Fruit fly (Drosophila melanogaster) whole organism: ENCODE results near the gene CG1750.

ENCODE experiments used
- CG8478 ChIP-seq: fragments of >200 bp; optimal IDR thresholded peaks from 2 replicates; lab custom pipeline; 2018; ENCODE audit warnings: inconsistent platforms
- Dll ChIP-seq: fragments of >200 bp; optimal IDR thresholded peaks from 2 replicates; lab custom pipeline; 2017
- EcR ChIP-seq, 2 experiments: fragments of >200 bp; optimal IDR thresholded peaks; 2 replicates each; lab custom pipeline; 2017; ENCODE audit warnings: missing biosample characterization in 2 of 2, missing genetic modification characterization in 2 of 2, missing genetic modification reagents in 2 of 2
- pan ChIP-seq: fragments of >200 bp; optimal IDR thresholded peaks from 2 replicates; lab custom pipeline; 2017
- psq ChIP-seq: fragments of >200 bp; optimal IDR thresholded peaks from 2 replicates; lab custom pipeline; 2017
- usp ChIP-seq: fragments of >200 bp; optimal IDR thresholded peaks from 2 replicates; lab custom pipeline; 2017; ENCODE audit warnings: missing biosample characterization, missing genetic modification characterization, mixed read lengths

Gene CG1750

dm6 chr3R:31218997-31219992 lies 35.4 kb downstream of the CG1750 start, which contains the start of gene ATPsynC:
ATPsynC (minus strand) TSS chr3R:31219630.
- TF ChIP-seq pan (lab: Kevin White, UChicago) (no peak), usp (no peak), CG8478 (lab: Kevin White, UChicago) (no peak), Dll (lab: Kevin White, UChicago) (no peak), EcR (GFP tag; optimal IDR thresholded peaks at IDR 0.05; lab: Kevin White, UChicago) (no peak), psq (lab: Kevin White, UChicago) (no peak)

- TF ChIP-seq Dll (lab: Kevin White, UChicago), result no peak
- TF ChIP-seq EcR (GFP tag; optimal IDR thresholded peaks at IDR 0.05; lab: Kevin White, UChicago), result peak in 1 of 2 experiments; percentile 86
Measured at dm6 chr3R:31218214-31218876, 36.4 kb downstream of the CG1750 start.

dm6 chr3R:31215830-31216229 lies 38.9 kb downstream of the CG1750 start, which contains the start of gene CG15561:
CG15561 (minus strand) TSS chr3R:31215942.
- TF ChIP-seq Dll (lab: Kevin White, UChicago), result no peak
- TF ChIP-seq EcR (GFP tag; optimal IDR thresholded peaks at IDR 0.05; lab: Kevin White, UChicago), result no peak
- no peak for TF ChIP-seq usp
- TF ChIP-seq pan (lab: Kevin White, UChicago), result no peak
- TF ChIP-seq CG8478 (lab: Kevin White, UChicago), result no peak
- no peak for TF ChIP-seq psq (lab: Kevin White, UChicago)

dm6 chr3R:31213227-31213626 lies 41.5 kb downstream of the CG1750 start, which contains the start of the genes Zwilch and CG1542:
Zwilch (minus strand) TSS chr3R:31213376.
CG1542 (plus strand) TSS chr3R:31213458.
- TF ChIP-seq Dll (lab: Kevin White, UChicago) (no peak), psq (lab: Kevin White, UChicago) (no peak), usp (no peak), CG8478 (lab: Kevin White, UChicago) (no peak), pan (lab: Kevin White, UChicago) (no peak), EcR (GFP tag; optimal IDR thresholded peaks at IDR 0.05; lab: Kevin White, UChicago) (no peak)

dm6 chr3R:31210630-31211029 lies 44.1 kb downstream of the CG1750 start, which contains the start of gene chp:
chp (minus strand) TSS chr3R:31210730.
- TF ChIP-seq Dll (lab: Kevin White, UChicago) (no peak), usp (no peak), psq (lab: Kevin White, UChicago) (no peak), EcR (GFP tag; optimal IDR thresholded peaks at IDR 0.05; lab: Kevin White, UChicago) (no peak), CG8478 (lab: Kevin White, UChicago) (no peak), pan (lab: Kevin White, UChicago) (no peak)
